Worm (Caenorhabditis elegans) whole organism, L4 larva: Measurements from ENCODE around the gene flp-3.
A peak's percentile ranks its signal among the peaks of the same experiment; 100 is the strongest.

Experiments
- D1046.2 ChIP-seq: fragments of 200-800 bp; sonication (Bioruptor generic); IDR thresholded peaks from 2 replicates; pipeline ENCODE4 v1.3.6; 2022; ENCODE audit warnings: missing genetic modification characterization, missing compliant biosample characterization
- F26F4.8 ChIP-seq: fragments of 200-800 bp; sonication (Bioruptor generic); conservative IDR thresholded peaks from 2 replicates; pipeline ENCODE4 v1.3.6; 2022; ENCODE audit warnings: missing genetic modification characterization, missing compliant biosample characterization
- F44E2.7 ChIP-seq: fragments of 200-800 bp; sonication (Bioruptor generic); IDR thresholded peaks from 2 replicates; pipeline ENCODE4 v2.1.2; 2022; ENCODE audit warnings: missing genetic modification characterization, missing compliant biosample characterization
- F49E8.2 ChIP-seq: sonication (generic microtip); optimal IDR thresholded peaks from 2 replicates; lab custom pipeline; 2016; ENCODE audit warnings: missing compliant biosample characterization, mild to moderate bottlenecking, missing genetic modification characterization, borderline replicate concordance
- R02D3.7 ChIP-seq: fragments of 150-350 bp; sonication (generic microtip); optimal IDR thresholded peaks from 3 replicates; lab custom pipeline; 2014; ENCODE audit warnings: missing biosample characterization, missing genetic modification characterization
- T20F7.1 ChIP-seq: fragments of 200-800 bp; sonication (Bioruptor generic); optimal IDR thresholded peaks from 2 replicates; lab custom pipeline; 2018; ENCODE audit warnings: mild to moderate bottlenecking, missing genetic modification characterization, missing compliant biosample characterization
- T26A8.4 ChIP-seq: fragments of 200-800 bp; sonication (Bioruptor generic); IDR thresholded peaks from 2 replicates; pipeline ENCODE4 v1.3.6; 2022; ENCODE audit warnings: missing genetic modification characterization, missing compliant biosample characterization
- ZK337.2 ChIP-seq: fragments of 200-800 bp; sonication (Bioruptor generic); IDR thresholded peaks from 2 replicates; pipeline ENCODE4 v1.3.6; 2022; ENCODE audit warnings: missing genetic modification reagents, missing genetic modification characterization, missing compliant biosample characterization
- ZK546.5 ChIP-seq, 2 experiments: sonication (generic microtip); optimal IDR thresholded peaks; 2 replicates each; lab custom pipeline; 2017; ENCODE audit warnings: missing biosample characterization in 2 of 2, missing genetic modification characterization in 2 of 2
- aly-2 ChIP-seq: sonication (generic microtip); optimal IDR thresholded peaks from 2 replicates; lab custom pipeline; 2018; ENCODE audit warnings: missing biosample characterization, missing genetic modification characterization
- ama-1 ChIP-seq: fragments of 150-350 bp; optimal IDR thresholded peaks from 2 replicates; lab custom pipeline; 2014; ENCODE audit warnings: inconsistent platforms, mixed read lengths
- arid-1 ChIP-seq: fragments of 200-800 bp; sonication (Bioruptor generic); conservative IDR thresholded peaks from 2 replicates; pipeline ENCODE4 v1.3.6; 2022; ENCODE audit warnings: missing genetic modification reagents, missing genetic modification characterization, missing compliant biosample characterization
- ceh-28 ChIP-seq: fragments of 150-350 bp; optimal IDR thresholded peaks from 2 replicates; lab custom pipeline; 2014; ENCODE audit warnings: missing biosample characterization, missing genetic modification reagents, missing genetic modification characterization
- ceh-32 ChIP-seq: sonication (generic microtip); optimal IDR thresholded peaks from 2 replicates; lab custom pipeline; 2016; ENCODE audit warnings: mild to moderate bottlenecking, missing genetic modification characterization, missing compliant biosample characterization; ENCODE audit not compliant: poor library complexity
- ceh-44 ChIP-seq: fragments of 200-800 bp; sonication (Bioruptor generic); IDR thresholded peaks from 2 replicates; pipeline ENCODE4 v1.3.6; 2022; ENCODE audit warnings: missing genetic modification reagents, missing genetic modification characterization, missing compliant biosample characterization
- ceh-62 ChIP-seq: sonication (generic microtip); optimal IDR thresholded peaks from 2 replicates; lab custom pipeline; 2017; ENCODE audit warnings: missing biosample characterization, missing genetic modification characterization
- ceh-82 ChIP-seq: sonication (generic microtip); optimal IDR thresholded peaks from 2 replicates; lab custom pipeline; 2017; ENCODE audit warnings: missing biosample characterization, missing genetic modification characterization
- cey-2 ChIP-seq: sonication (generic microtip); optimal IDR thresholded peaks from 3 replicates; lab custom pipeline; 2017; ENCODE audit warnings: missing genetic modification characterization, mild to moderate bottlenecking, missing compliant biosample characterization, antibody characterized with exemption, borderline replicate concordance; ENCODE audit not compliant: insufficient read depth
- daf-12 ChIP-seq: fragments of 150-350 bp; optimal IDR thresholded peaks from 2 replicates; lab custom pipeline; 2014; ENCODE audit warnings: missing biosample characterization, missing genetic modification reagents, missing genetic modification characterization
- daf-16 ChIP-seq, 3 experiments: sonication (generic microtip); optimal IDR thresholded peaks; 2 replicates each; lab custom pipeline; 2016 to 2017; ENCODE audit warnings: missing genetic modification characterization in 3 of 3, missing genetic modification reagents in 3 of 3, mild to moderate bottlenecking in 2 of 3, missing compliant biosample characterization in 2 of 3, missing biosample characterization in 1 of 3, moderate library complexity in 1 of 3
- dmd-8 ChIP-seq: fragments of 200-800 bp; sonication (Bioruptor generic); IDR thresholded peaks from 2 replicates; pipeline ENCODE4 v1.3.6; 2022; ENCODE audit warnings: missing genetic modification characterization, missing compliant biosample characterization
- dmd-9 ChIP-seq: fragments of 200-800 bp; sonication (Bioruptor generic); IDR thresholded peaks from 2 replicates; pipeline ENCODE4 v1.3.6; 2022; ENCODE audit warnings: missing genetic modification reagents, missing genetic modification characterization, missing compliant biosample characterization
- dpl-1 ChIP-seq: fragments of 150-350 bp; optimal IDR thresholded peaks from 2 replicates; lab custom pipeline; 2014; ENCODE audit warnings: missing biosample characterization, missing genetic modification reagents, missing genetic modification characterization
- dve-1 ChIP-seq: sonication (generic microtip); optimal IDR thresholded peaks from 2 replicates; lab custom pipeline; 2017; ENCODE audit warnings: antibody characterized with exemption, mild to moderate bottlenecking, missing genetic modification characterization, missing compliant biosample characterization; ENCODE audit not compliant: insufficient read depth
- egl-43 ChIP-seq: fragments of 200-800 bp; sonication (Bioruptor generic); IDR thresholded peaks from 2 replicates; pipeline ENCODE4 v1.3.6; 2022; ENCODE audit warnings: missing genetic modification reagents, missing genetic modification characterization, missing compliant biosample characterization
- fkh-10 ChIP-seq: fragments of 150-350 bp; optimal IDR thresholded peaks from 2 replicates; lab custom pipeline; 2014; ENCODE audit warnings: missing biosample characterization, missing genetic modification reagents, missing genetic modification characterization
- fos-1 ChIP-seq: fragments of 150-350 bp; optimal IDR thresholded peaks from 2 replicates; lab custom pipeline; 2014; ENCODE audit warnings: missing biosample characterization, missing genetic modification characterization
- hif-1 ChIP-seq, 2 experiments: sonication (generic microtip); optimal IDR thresholded peaks; 2 replicates each; lab custom pipeline; 2016 to 2017; ENCODE audit warnings: missing compliant biosample characterization in 2 of 2, missing genetic modification characterization in 2 of 2, missing genetic modification reagents in 2 of 2, missing genotype in 2 of 2, mild to moderate bottlenecking in 1 of 2
- hmg-1.1 ChIP-seq: fragments of 200-800 bp; sonication (Bioruptor generic); IDR thresholded peaks from 2 replicates; pipeline ENCODE4 v1.3.6; 2022; ENCODE audit warnings: missing genetic modification reagents, missing genetic modification characterization, missing compliant biosample characterization
- jun-1 ChIP-seq: fragments of 150-350 bp; optimal IDR thresholded peaks from 2 replicates; lab custom pipeline; 2014; ENCODE audit warnings: missing biosample characterization, missing genetic modification reagents, missing genetic modification characterization
- madf-5 ChIP-seq, 2 experiments: fragments of 200-800 bp; sonication (Bioruptor generic); IDR thresholded peaks; 2 replicates each; pipeline ENCODE4 v1.3.6; 2022; ENCODE audit warnings: missing compliant biosample characterization in 2 of 2, missing genetic modification characterization in 2 of 2
- madf-9 ChIP-seq: fragments of 200-800 bp; sonication (Bioruptor generic); conservative IDR thresholded peaks from 2 replicates; pipeline ENCODE4 v1.3.6; 2022; ENCODE audit warnings: missing genetic modification reagents, missing genetic modification characterization, missing compliant biosample characterization
- mxl-2 ChIP-seq: fragments of 200-800 bp; sonication (Bioruptor generic); conservative IDR thresholded peaks from 2 replicates; pipeline ENCODE4 v1.3.6; 2022; ENCODE audit warnings: missing genetic modification reagents, missing genetic modification characterization, missing compliant biosample characterization
- nhr-10 ChIP-seq: fragments of 150-350 bp; optimal IDR thresholded peaks from 2 replicates; lab custom pipeline; 2014; ENCODE audit warnings: missing biosample characterization, missing genetic modification characterization
- nhr-25 ChIP-seq: sonication (generic microtip); optimal IDR thresholded peaks from 2 replicates; lab custom pipeline; 2017; ENCODE audit warnings: missing genetic modification characterization, mild to moderate bottlenecking, missing compliant biosample characterization, antibody characterized with exemption, moderate library complexity, borderline replicate concordance; ENCODE audit not compliant: insufficient read depth
- nhr-41 ChIP-seq: fragments of 200-800 bp; sonication (Bioruptor generic); IDR thresholded peaks from 2 replicates; pipeline ENCODE4 v1.3.6; 2022; ENCODE audit warnings: missing genetic modification reagents, missing genetic modification characterization, missing compliant biosample characterization
- pha-4 ChIP-seq, 2 experiments: fragments of 150-350 bp in 1 of 2; fragments of 200-800 bp in 1 of 2; sonication (Bioruptor generic) in 1 of 2; IDR thresholded peaks in 1 of 2; optimal IDR thresholded peaks in 1 of 2; 2 replicates each; pipeline versions ENCODE4 v1.3.6 to Lab custom; 2014 to 2022; ENCODE audit warnings: missing genetic modification characterization in 2 of 2, missing genetic modification reagents in 2 of 2, missing biosample characterization in 1 of 2, missing compliant biosample characterization in 1 of 2
- pqm-1 ChIP-seq: sonication (generic microtip); optimal IDR thresholded peaks from 2 replicates; lab custom pipeline; 2017; ENCODE audit warnings: missing biosample characterization, missing genetic modification characterization
- skn-1 ChIP-seq: fragments of 150-350 bp; optimal IDR thresholded peaks from 2 replicates; lab custom pipeline; 2014; ENCODE audit warnings: missing biosample characterization, missing genetic modification characterization
- snpc-1.2 ChIP-seq: fragments of 200-800 bp; sonication (Bioruptor generic); IDR thresholded peaks from 2 replicates; pipeline ENCODE4 v1.3.6; 2022; ENCODE audit warnings: missing genetic modification reagents, missing genetic modification characterization, missing compliant biosample characterization
- snpc-4 ChIP-seq: fragments of 150-350 bp; optimal IDR thresholded peaks from 2 replicates; lab custom pipeline; 2014; ENCODE audit warnings: missing biosample characterization, missing genetic modification characterization
- spr-1 ChIP-seq: sonication (generic microtip); optimal IDR thresholded peaks from 2 replicates; lab custom pipeline; 2016; ENCODE audit warnings: mild to moderate bottlenecking, missing genetic modification characterization, missing compliant biosample characterization
- spr-3 ChIP-seq: fragments of 200-800 bp; sonication (Bioruptor generic); optimal IDR thresholded peaks from 2 replicates; lab custom pipeline; 2018; ENCODE audit warnings: mild to moderate bottlenecking, missing genetic modification characterization, missing compliant biosample characterization
- unc-62 ChIP-seq, 3 experiments: fragments of 150-350 bp in 1 of 3; sonication (generic microtip); optimal IDR thresholded peaks in 2 of 3; peaks in 1 of 3; 1 replicate in 1 of 3; 2 replicates in 2 of 3; lab custom pipeline; 2014 to 2017; ENCODE audit warnings: missing biosample characterization in 3 of 3, missing genetic modification characterization in 3 of 3, missing genetic modification reagents in 3 of 3, missing genotype in 1 of 3
- vab-7 ChIP-seq: fragments of 200-800 bp; sonication (Bioruptor generic); IDR thresholded peaks from 2 replicates; pipeline ENCODE4 v1.3.6; 2022; ENCODE audit warnings: missing genetic modification reagents, missing genetic modification characterization, missing compliant biosample characterization
- zag-1 ChIP-seq: fragments of 150-350 bp; optimal IDR thresholded peaks from 2 replicates; lab custom pipeline; 2014; ENCODE audit warnings: missing biosample characterization, missing genetic modification characterization
- zip-11 ChIP-seq: fragments of 200-800 bp; sonication (Bioruptor generic); IDR thresholded peaks from 2 replicates; pipeline ENCODE4 v1.3.6; 2022; ENCODE audit warnings: missing genetic modification characterization, missing compliant biosample characterization
- ztf-11 ChIP-seq: fragments of 150-350 bp; optimal IDR thresholded peaks from 2 replicates; lab custom pipeline; 2014; ENCODE audit warnings: missing biosample characterization, missing genetic modification characterization
- ztf-7 ChIP-seq: fragments of 150-350 bp; optimal IDR thresholded peaks from 2 replicates; lab custom pipeline; 2014; ENCODE audit warnings: missing biosample characterization, missing genetic modification characterization

The flp-3 gene

DNA sequence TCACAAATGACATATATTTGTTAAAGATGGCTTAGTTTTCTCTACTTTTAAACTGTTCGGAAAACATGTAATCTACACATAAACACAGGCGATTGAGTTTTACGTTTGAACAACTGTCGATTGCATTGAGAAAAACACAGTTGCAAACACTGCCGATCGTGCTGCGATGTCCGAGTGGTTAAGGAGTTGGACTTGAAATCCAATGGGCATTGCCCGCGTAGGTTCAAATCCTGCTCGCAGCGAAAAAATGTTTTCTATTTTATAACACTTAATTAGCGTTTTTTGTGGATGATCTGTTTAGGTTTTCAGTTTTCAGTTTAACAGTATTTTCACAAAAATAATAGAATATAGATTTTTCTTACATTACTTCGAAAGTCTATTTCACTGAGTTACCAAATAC lies 31.6 kb upstream of the flp-3 start (continued):
- peak; percentile 61; the same call in 1 of the 2 replicates for TF ChIP-seq madf-9 (GFP tag; lab: Robert Waterston, UW)
- TF ChIP-seq ceh-82 (tag; lab: Kevin White, UChicago) = no peak
- no peak for TF ChIP-seq aly-2 (tag; lab: Kevin White, UChicago)
- no peak; the same call in 1 of the 2 replicates for TF ChIP-seq dmd-8 (GFP tag; lab: Robert Waterston, UW)
- no peak for TF ChIP-seq spr-3 (GFP tag; lab: Kevin White, UChicago)
- TF ChIP-seq vab-7 (GFP tag; lab: Robert Waterston, UW) = 0 out of 2 replicates have a peak, but pooled peaks have one; percentile 48
- TF ChIP-seq mxl-2 (GFP tag; lab: Robert Waterston, UW) = 0 out of 2 replicates have a peak, but pooled peaks have one; percentile 35
- no peak for TF ChIP-seq D1046.2 (GFP tag; lab: Robert Waterston, UW)
- TF ChIP-seq snpc-4 (tag; lab: Kevin White, UChicago) = no peak
- TF ChIP-seq jun-1 (tag; lab: Kevin White, UChicago) = no peak
- no peak for TF ChIP-seq pqm-1 (tag; lab: Kevin White, UChicago)
- no peak for TF ChIP-seq F44E2.7 (GFP tag; lab: Robert Waterston, UW)
- TF ChIP-seq ztf-11 (tag; lab: Kevin White, UChicago) = no peak
- TF ChIP-seq pha-4 (GFP tag; IDR thresholded peaks at IDR 0.05; lab: Robert Waterston, UW) = peak; percentile 69; the same call in 1 of the 2 replicates
- TF ChIP-seq pha-4 (tag; optimal IDR thresholded peaks at IDR 0.05; lab: Kevin White, UChicago) = no peak
- no peak for TF ChIP-seq skn-1 (tag; lab: Kevin White, UChicago)
- TF ChIP-seq fkh-10 = no peak
- peak; percentile 69 for TF ChIP-seq snpc-1.2
- peak; percentile 4 for TF ChIP-seq F49E8.2 (tag; lab: Kevin White, UChicago)
- TF ChIP-seq egl-43 = no peak; the same call in 1 of the 2 replicates
- peak; percentile 75 for TF ChIP-seq F26F4.8 (GFP tag; lab: Robert Waterston, UW)
- TF ChIP-seq dmd-9 = no peak
- no peak for TF ChIP-seq ceh-44 (GFP tag; lab: Robert Waterston, UW)
- peak; percentile 9 to 69 for TF ChIP-seq daf-16 (GFP tag; optimal IDR thresholded peaks at IDR 0.05; lab: Kevin White, UChicago)
- peak; percentile 67 for TF ChIP-seq daf-16 (tag; optimal IDR thresholded peaks at IDR 0.05; lab: Kevin White, UChicago)
- TF ChIP-seq nhr-10 (tag; lab: Kevin White, UChicago) = no peak
- TF ChIP-seq ama-1 = no peak
- no peak for TF ChIP-seq T26A8.4 (GFP tag; lab: Robert Waterston, UW)
- TF ChIP-seq ZK337.2 = 0 out of 2 replicates have a peak, but pooled peaks have one; percentile 44
- TF ChIP-seq nhr-41 (GFP tag; lab: Robert Waterston, UW) = no peak
- TF ChIP-seq arid-1 (GFP tag; lab: Robert Waterston, UW) = no peak
- peak; percentile 11 for TF ChIP-seq dve-1
- TF ChIP-seq ztf-7 (tag; lab: Kevin White, UChicago) = peak; percentile 37
- no peak for TF ChIP-seq fos-1
- TF ChIP-seq T20F7.1 (GFP tag; lab: Kevin White, UChicago) = no peak
- TF ChIP-seq dpl-1 = no peak
- no peak for TF ChIP-seq zip-11 (GFP tag; lab: Robert Waterston, UW)
- no peak for TF ChIP-seq unc-62 (GFP tag; optimal IDR thresholded peaks at IDR 0.05 in 1 of 2; lab: Kevin White, UChicago)
- no peak for TF ChIP-seq unc-62 (tag; optimal IDR thresholded peaks at IDR 0.05; lab: Kevin White, UChicago)
- no peak for TF ChIP-seq ceh-32 (tag; lab: Kevin White, UChicago)
- TF ChIP-seq hif-1 (tag; optimal IDR thresholded peaks at IDR 0.05; lab: Kevin White, UChicago) = no peak
- no peak for TF ChIP-seq daf-12 (tag; lab: Kevin White, UChicago)
- TF ChIP-seq ceh-28 (tag; lab: Kevin White, UChicago) = no peak
- TF ChIP-seq zag-1 = no peak
- TF ChIP-seq cey-2 (tag; lab: Kevin White, UChicago) = no peak
- TF ChIP-seq spr-1 (tag; lab: Kevin White, UChicago) = no peak
- TF ChIP-seq hmg-1.1 (GFP tag; lab: Robert Waterston, UW) = peak; percentile 31; the same call in 1 of the 2 replicates
- no peak for TF ChIP-seq nhr-25 (tag; lab: Kevin White, UChicago)
- TF ChIP-seq madf-5 (GFP tag; IDR thresholded peaks at IDR 0.05; lab: Robert Waterston, UW) = no peak
- TF ChIP-seq ZK546.5 (tag; optimal IDR thresholded peaks at IDR 0.05; lab: Kevin White, UChicago) = no peak
- TF ChIP-seq ceh-62 = no peak
- no peak for TF ChIP-seq R02D3.7 (tag; lab: Kevin White, UChicago)
